ENCODE assay signal across 1 fruit fly cellular context in the genomic region with DNA sequence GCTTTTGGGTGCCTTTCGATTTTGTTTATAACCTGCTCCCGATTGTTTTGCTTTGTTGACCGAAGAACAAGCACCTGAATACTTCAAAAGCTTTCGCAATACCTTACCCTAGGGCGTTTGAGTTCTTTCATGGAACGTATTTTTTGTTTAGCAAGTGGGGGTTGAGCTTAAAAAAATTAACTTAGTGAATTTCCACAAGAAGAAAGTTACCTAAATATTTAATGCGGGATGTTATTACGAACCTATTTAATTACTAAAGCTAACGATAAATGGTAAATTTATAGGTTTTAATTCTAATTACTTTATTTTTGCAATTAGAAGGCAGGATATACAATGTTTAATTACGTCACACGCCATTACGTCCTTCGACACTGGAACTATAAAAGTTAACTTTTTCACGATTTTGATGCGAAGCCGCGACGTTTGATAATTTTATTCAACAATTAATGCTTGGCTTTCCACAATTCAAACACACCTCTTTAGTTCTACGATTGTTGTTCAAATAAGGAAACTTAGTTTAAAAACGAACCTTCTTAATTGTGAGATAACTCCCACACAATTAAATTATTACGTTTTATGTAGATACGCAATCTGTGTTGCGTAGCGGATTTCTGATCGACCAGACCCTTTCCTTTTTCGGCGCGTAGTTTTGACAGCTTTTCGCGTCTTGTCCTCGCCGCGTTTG.
TF ChIP-seq lines count a peak whose summit lies in the region.

No protein-coding gene starts in this region.

TF ChIP-seq in whole organism, embryonic, 481 proteins besides CTCF, POLR2A, EP300 and RAD21 (continued from another document and continues in another):
- TF ChIP-seq tin (GFP tag; optimal IDR thresholded peaks at IDR 0.05; lab: Kevin White, UChicago): no peak
- TF ChIP-seq CG30431 (GFP tag; optimal IDR thresholded peaks at IDR 0.05; lab: Kevin White, UChicago): no peak
- no peak for TF ChIP-seq ase (GFP tag; IDR thresholded peaks at IDR 0.05; lab: Robert Waterston, UW)
- peak; percentile 44 for TF ChIP-seq CG1233 (GFP tag; optimal IDR thresholded peaks at IDR 0.05; lab: Kevin White, UChicago)
- TF ChIP-seq cg (GFP tag; optimal IDR thresholded peaks at IDR 0.05; lab: Kevin White, UChicago): no peak
- TF ChIP-seq lilli (GFP tag; optimal IDR thresholded peaks at IDR 0.05; lab: Kevin White, UChicago): peak; percentile 53
- peak; percentile 34 for TF ChIP-seq lmd (GFP tag; IDR thresholded peaks at IDR 0.05; lab: Robert Waterston, UW)
- TF ChIP-seq dpn (GFP tag; optimal IDR thresholded peaks at IDR 0.05; lab: Kevin White, UChicago): peak; percentile 16 to 47
- no peak for TF ChIP-seq Fer1 (GFP tag; optimal IDR thresholded peaks at IDR 0.05; lab: Kevin White, UChicago)
- no peak for TF ChIP-seq CG10321 (GFP tag; IDR thresholded peaks at IDR 0.05; lab: Robert Waterston, UW)
- TF ChIP-seq Oaz (GFP tag; IDR thresholded peaks at IDR 0.05; lab: Robert Waterston, UW): no peak
- TF ChIP-seq CG9215 (GFP tag; IDR thresholded peaks at IDR 0.05; lab: Robert Waterston, UW): peak; percentile 36; the same call in 1 of the 2 replicates
- peak; percentile 35 for TF ChIP-seq mam (GFP tag; optimal IDR thresholded peaks at IDR 0.05; lab: Kevin White, UChicago)
- no peak; the same call in 1 of the 2 replicates for TF ChIP-seq CG31441 (GFP tag; IDR thresholded peaks at IDR 0.05; lab: Robert Waterston, UW)
- peak; percentile 23 for TF ChIP-seq CG7928 (GFP tag; optimal IDR thresholded peaks at IDR 0.05; lab: Kevin White, UChicago)
- peak; percentile 16 for TF ChIP-seq fu2 (GFP tag; optimal IDR thresholded peaks at IDR 0.05; lab: Kevin White, UChicago)
- no peak for TF ChIP-seq tll (GFP tag; optimal IDR thresholded peaks at IDR 0.05; lab: Kevin White, UChicago)
- no peak for TF ChIP-seq crp (GFP tag; optimal IDR thresholded peaks at IDR 0.05; lab: Kevin White, UChicago)
- TF ChIP-seq gcm2 (GFP tag; optimal IDR thresholded peaks at IDR 0.05; lab: Kevin White, UChicago): no peak
- peak; percentile 67 for TF ChIP-seq Med (GFP tag; lab: Kevin White, UChicago)
- no peak for TF ChIP-seq yki (optimal IDR thresholded peaks at IDR 0.05; lab: Kevin White, UChicago)
- TF ChIP-seq ERR (GFP tag; optimal IDR thresholded peaks at IDR 0.05; lab: Kevin White, UChicago): no peak
- TF ChIP-seq her (GFP tag; optimal IDR thresholded peaks at IDR 0.05; lab: Kevin White, UChicago): no peak
- no peak for TF ChIP-seq Optix (GFP tag; IDR thresholded peaks at IDR 0.05; lab: Robert Waterston, UW)
- no peak for TF ChIP-seq CG4328 (GFP tag; optimal IDR thresholded peaks at IDR 0.05; lab: Kevin White, UChicago)
- TF ChIP-seq hb (GFP tag; IDR thresholded peaks at IDR 0.05; lab: Robert Waterston, UW; ENCODE audit: partially characterized antibody): no peak
- TF ChIP-seq disco-r (GFP tag; optimal IDR thresholded peaks at IDR 0.05; lab: Kevin White, UChicago): no peak
- no peak for TF ChIP-seq CG13123 (GFP tag; optimal IDR thresholded peaks at IDR 0.05; lab: Kevin White, UChicago)
- TF ChIP-seq fd3F (GFP tag; optimal IDR thresholded peaks at IDR 0.05; lab: Kevin White, UChicago): no peak
- TF ChIP-seq CG11398 (GFP tag; optimal IDR thresholded peaks at IDR 0.05; lab: Kevin White, UChicago): no peak
- no peak for TF ChIP-seq prd (optimal IDR thresholded peaks at IDR 0.05; lab: Kevin White, UChicago)
- TF ChIP-seq prd (GFP tag; IDR thresholded peaks at IDR 0.05; lab: Robert Waterston, UW): peak; percentile 25; the same call in 2 of the 3 replicates
- TF ChIP-seq slp2 (GFP tag; optimal IDR thresholded peaks at IDR 0.05; lab: Kevin White, UChicago): no peak
- no peak for TF ChIP-seq CG33213 (GFP tag; optimal IDR thresholded peaks at IDR 0.05; lab: Kevin White, UChicago)
- TF ChIP-seq tna (GFP tag; IDR thresholded peaks at IDR 0.05; lab: Robert Waterston, UW; ENCODE audit: partially characterized antibody): no peak
- no peak for TF ChIP-seq CG3838 (GFP tag; optimal IDR thresholded peaks at IDR 0.05; lab: Kevin White, UChicago)
- peak; percentile 12 for TF ChIP-seq jumu (GFP tag; optimal IDR thresholded peaks at IDR 0.05; lab: Kevin White, UChicago)
- TF ChIP-seq nom (GFP tag; optimal IDR thresholded peaks at IDR 0.05; lab: Kevin White, UChicago): no peak
- TF ChIP-seq CG10959 (GFP tag; IDR thresholded peaks at IDR 0.05; lab: Robert Waterston, UW): no peak
- TF ChIP-seq B-H2 (GFP tag; optimal IDR thresholded peaks at IDR 0.05; lab: Kevin White, UChicago): no peak
- TF ChIP-seq CG2120 (GFP tag; optimal IDR thresholded peaks at IDR 0.05; lab: Kevin White, UChicago): peak; percentile 74
- TF ChIP-seq TFAM (GFP tag; optimal IDR thresholded peaks at IDR 0.05; lab: Kevin White, UChicago): no peak
- peak; percentile 13 for TF ChIP-seq CG3995 (GFP tag; optimal IDR thresholded peaks at IDR 0.05; lab: Kevin White, UChicago)
- TF ChIP-seq NC2β (GFP tag; optimal IDR thresholded peaks at IDR 0.05; lab: Kevin White, UChicago): no peak
- no peak for TF ChIP-seq Vsx1 (GFP tag; optimal IDR thresholded peaks at IDR 0.05; lab: Kevin White, UChicago)
- no peak for TF ChIP-seq HmgZ (tag; optimal IDR thresholded peaks at IDR 0.05; lab: Kevin White, UChicago)
- TF ChIP-seq CG17568 (GFP tag; optimal IDR thresholded peaks at IDR 0.05; lab: Kevin White, UChicago): no peak
- no peak for TF ChIP-seq CG14710 (tag; optimal IDR thresholded peaks at IDR 0.05; lab: Kevin White, UChicago)
- TF ChIP-seq MESR4 (GFP tag; optimal IDR thresholded peaks at IDR 0.05; lab: Kevin White, UChicago): no peak
- no peak for TF ChIP-seq Mad (GFP tag; optimal IDR thresholded peaks at IDR 0.05; lab: Kevin White, UChicago)
- no peak for TF ChIP-seq Ptx1 (GFP tag; IDR thresholded peaks at IDR 0.05; lab: Robert Waterston, UW)
- TF ChIP-seq ara (GFP tag; IDR thresholded peaks at IDR 0.05; lab: Robert Waterston, UW): no peak
- TF ChIP-seq repo (GFP tag; optimal IDR thresholded peaks at IDR 0.05; lab: Kevin White, UChicago): no peak
- no peak for TF ChIP-seq lbe (GFP tag; optimal IDR thresholded peaks at IDR 0.05; lab: Kevin White, UChicago)
- no peak for TF ChIP-seq CG8478 (optimal IDR thresholded peaks at IDR 0.05; lab: Kevin White, UChicago)
- no peak for TF ChIP-seq CG4282 (GFP tag; optimal IDR thresholded peaks at IDR 0.05; lab: Kevin White, UChicago)
- TF ChIP-seq CG30403 (GFP tag; optimal IDR thresholded peaks at IDR 0.05; lab: Kevin White, UChicago): peak; percentile 69
- TF ChIP-seq Atf-2 (GFP tag; optimal IDR thresholded peaks at IDR 0.05; lab: Kevin White, UChicago): peak; percentile 21
- no peak for TF ChIP-seq CG6272 (GFP tag; IDR thresholded peaks at IDR 0.05; lab: Robert Waterston, UW)
- no peak for TF ChIP-seq Six4 (GFP tag; optimal IDR thresholded peaks at IDR 0.05; lab: Kevin White, UChicago)
- no peak for TF ChIP-seq tio (GFP tag; optimal IDR thresholded peaks at IDR 0.05; lab: Kevin White, UChicago)
- no peak for TF ChIP-seq E2f2 (GFP tag; IDR thresholded peaks at IDR 0.05; lab: Robert Waterston, UW)
- TF ChIP-seq CG18599 (GFP tag; optimal IDR thresholded peaks at IDR 0.05; lab: Kevin White, UChicago): peak; percentile 56
- TF ChIP-seq p53 (GFP tag; optimal IDR thresholded peaks at IDR 0.05; lab: Kevin White, UChicago): no peak
- no peak for TF ChIP-seq Hand (GFP tag; optimal IDR thresholded peaks at IDR 0.05; lab: Kevin White, UChicago)
- TF ChIP-seq CG6654 (GFP tag; optimal IDR thresholded peaks at IDR 0.05; lab: Kevin White, UChicago): peak; percentile 25
- TF ChIP-seq Spps (tag; optimal IDR thresholded peaks at IDR 0.05; lab: Kevin White, UChicago): no peak
- no peak for TF ChIP-seq CG3407 (GFP tag; optimal IDR thresholded peaks at IDR 0.05; lab: Kevin White, UChicago)
- 0 out of 3 replicates have a peak, but pooled peaks have one; percentile 23 for TF ChIP-seq zfh1 (GFP tag; IDR thresholded peaks at IDR 0.05; lab: Robert Waterston, UW)
- TF ChIP-seq so (GFP tag; IDR thresholded peaks at IDR 0.05; lab: Robert Waterston, UW): no peak
- TF ChIP-seq gcm (GFP tag; optimal IDR thresholded peaks at IDR 0.05; lab: Kevin White, UChicago): no peak
- no peak for TF ChIP-seq Myb (GFP tag; optimal IDR thresholded peaks at IDR 0.05; lab: Kevin White, UChicago)
- no peak for TF ChIP-seq CG14050 (GFP tag; IDR thresholded peaks at IDR 0.05; lab: Robert Waterston, UW)
- no peak for TF ChIP-seq CG17186 (GFP tag; optimal IDR thresholded peaks at IDR 0.05; lab: Kevin White, UChicago)
- peak; percentile 16 for TF ChIP-seq crc (GFP tag; optimal IDR thresholded peaks at IDR 0.05; lab: Kevin White, UChicago)
- TF ChIP-seq luna (GFP tag; optimal IDR thresholded peaks at IDR 0.05; lab: Kevin White, UChicago): no peak
- TF ChIP-seq Oli (tag; optimal IDR thresholded peaks at IDR 0.05; lab: Kevin White, UChicago): no peak
- no peak for TF ChIP-seq pnt (GFP tag; optimal IDR thresholded peaks at IDR 0.05; lab: Kevin White, UChicago)
- TF ChIP-seq CG6765 (GFP tag; optimal IDR thresholded peaks at IDR 0.05; lab: Kevin White, UChicago): no peak
- peak; percentile 67 for TF ChIP-seq CG3281 (GFP tag; optimal IDR thresholded peaks at IDR 0.05; lab: Kevin White, UChicago)
- no peak for TF ChIP-seq corto (GFP tag; optimal IDR thresholded peaks at IDR 0.05; lab: Kevin White, UChicago)
- TF ChIP-seq Blimp-1 (GFP tag; optimal IDR thresholded peaks at IDR 0.05; lab: Kevin White, UChicago): no peak
- TF ChIP-seq Ssrp (tag; optimal IDR thresholded peaks at IDR 0.05; lab: Kevin White, UChicago): no peak
- TF ChIP-seq CG12071 (GFP tag; optimal IDR thresholded peaks at IDR 0.05; lab: Kevin White, UChicago): no peak
- no peak for TF ChIP-seq gfzf (GFP tag; optimal IDR thresholded peaks at IDR 0.05; lab: Kevin White, UChicago)
- no peak for TF ChIP-seq ap (GFP tag; IDR thresholded peaks at IDR 0.05; lab: Robert Waterston, UW)
- TF ChIP-seq psq (GFP tag; optimal IDR thresholded peaks at IDR 0.05; lab: Kevin White, UChicago): no peak
- TF ChIP-seq CG7745 (tag; optimal IDR thresholded peaks at IDR 0.05; lab: Kevin White, UChicago): no peak
- TF ChIP-seq CG32532 (GFP tag; IDR thresholded peaks at IDR 0.05; lab: Robert Waterston, UW): peak; percentile 71
- TF ChIP-seq Doc2 (GFP tag; IDR thresholded peaks at IDR 0.05; lab: Robert Waterston, UW): no peak
- no peak for TF ChIP-seq esg (GFP tag; conservative IDR thresholded peaks at IDR 0.05; lab: Robert Waterston, UW)
- peak; percentile 52 for TF ChIP-seq pum (GFP tag; optimal IDR thresholded peaks at IDR 0.05; lab: Kevin White, UChicago)
- no peak for TF ChIP-seq Sox102F (GFP tag; optimal IDR thresholded peaks at IDR 0.05; lab: Kevin White, UChicago)
- no peak for TF ChIP-seq CG15601 (tag; optimal IDR thresholded peaks at IDR 0.05; lab: Kevin White, UChicago)
- TF ChIP-seq BtbVII (GFP tag; optimal IDR thresholded peaks at IDR 0.05; lab: Kevin White, UChicago): peak; percentile 36
- no peak for TF ChIP-seq dm (GFP tag; optimal IDR thresholded peaks at IDR 0.05; lab: Kevin White, UChicago)
- no peak for TF ChIP-seq BEAF-32 (GFP tag; optimal IDR thresholded peaks at IDR 0.05; lab: Kevin White, UChicago)
- TF ChIP-seq abd-A (tag; optimal IDR thresholded peaks at IDR 0.05; lab: Kevin White, UChicago): no peak
- no peak for TF ChIP-seq dati (GFP tag; IDR thresholded peaks at IDR 0.05; lab: Robert Waterston, UW)
- TF ChIP-seq CG6683 (GFP tag; optimal IDR thresholded peaks at IDR 0.05; lab: Kevin White, UChicago): no peak
- TF ChIP-seq ATbp (GFP tag; optimal IDR thresholded peaks at IDR 0.05; lab: Kevin White, UChicago): no peak
- no peak for TF ChIP-seq HLH4C (GFP tag; IDR thresholded peaks at IDR 0.05; lab: Robert Waterston, UW; ENCODE audit: partially characterized antibody)
- peak; percentile 89 for TF ChIP-seq CG9437 (GFP tag; optimal IDR thresholded peaks at IDR 0.05; lab: Kevin White, UChicago)
- TF ChIP-seq slou (GFP tag; optimal IDR thresholded peaks at IDR 0.05; lab: Kevin White, UChicago): peak; percentile 22
- peak; percentile 16 for TF ChIP-seq HHEX (GFP tag; optimal IDR thresholded peaks at IDR 0.05; lab: Kevin White, UChicago)
- TF ChIP-seq CG6689 (GFP tag; IDR thresholded peaks at IDR 0.05; lab: Robert Waterston, UW): no peak
- peak; percentile 37 for TF ChIP-seq D19A (tag; optimal IDR thresholded peaks at IDR 0.05; lab: Kevin White, UChicago)
- peak; percentile 47 for TF ChIP-seq CoRest (tag; optimal IDR thresholded peaks at IDR 0.05; lab: Kevin White, UChicago)
- no peak for TF ChIP-seq insv (GFP tag; optimal IDR thresholded peaks at IDR 0.05; lab: Kevin White, UChicago)
- TF ChIP-seq toy (GFP tag; IDR thresholded peaks at IDR 0.05; lab: Robert Waterston, UW): no peak
- peak; percentile 74 for TF ChIP-seq NFAT (GFP tag; IDR thresholded peaks at IDR 0.05; lab: Robert Waterston, UW)
- no peak for TF ChIP-seq Lpt (GFP tag; optimal IDR thresholded peaks at IDR 0.05; lab: Kevin White, UChicago)
- TF ChIP-seq sim (GFP tag; IDR thresholded peaks at IDR 0.05; lab: Robert Waterston, UW): no peak
- TF ChIP-seq Dbx (GFP tag; IDR thresholded peaks at IDR 0.05; lab: Robert Waterston, UW): peak; percentile 28; the same call in 1 of the 3 replicates
- peak; percentile 42 for TF ChIP-seq CG11504 (tag; optimal IDR thresholded peaks at IDR 0.05; lab: Kevin White, UChicago)
- no peak for TF ChIP-seq Abd-B (GFP tag; optimal IDR thresholded peaks at IDR 0.05; lab: Kevin White, UChicago)
- no peak for TF ChIP-seq jigr1 (GFP tag; IDR thresholded peaks at IDR 0.05; lab: Robert Waterston, UW)
- no peak for TF ChIP-seq unpg (GFP tag; optimal IDR thresholded peaks at IDR 0.05; lab: Kevin White, UChicago)
- TF ChIP-seq zf30C (GFP tag; optimal IDR thresholded peaks at IDR 0.05; lab: Kevin White, UChicago): no peak
- TF ChIP-seq bigmax (GFP tag; optimal IDR thresholded peaks at IDR 0.05; lab: Kevin White, UChicago): no peak
- no peak for TF ChIP-seq CG15696 (tag; optimal IDR thresholded peaks at IDR 0.05; lab: Kevin White, UChicago)
- TF ChIP-seq CG11695 (GFP tag; IDR thresholded peaks at IDR 0.05; lab: Robert Waterston, UW): 0 out of 3 replicates have a peak, but pooled peaks have one; percentile 38
- no peak for TF ChIP-seq bab2 (GFP tag; optimal IDR thresholded peaks at IDR 0.05; lab: Kevin White, UChicago)
- peak; percentile 31; the same call in 1 of the 2 replicates for TF ChIP-seq CG11696 (GFP tag; IDR thresholded peaks at IDR 0.05; lab: Robert Waterston, UW)
- no peak for TF ChIP-seq Doc3 (GFP tag; IDR thresholded peaks at IDR 0.05; lab: Robert Waterston, UW; ENCODE audit: partially characterized antibody)
- TF ChIP-seq CG31224 (GFP tag; IDR thresholded peaks at IDR 0.05; lab: Robert Waterston, UW): peak; percentile 27; the same call in 1 of the 2 replicates
- peak; percentile 58 for TF ChIP-seq zfh2 (GFP tag; optimal IDR thresholded peaks at IDR 0.05; lab: Kevin White, UChicago)
- no peak for TF ChIP-seq Scr (GFP tag; IDR thresholded peaks at IDR 0.05; lab: Robert Waterston, UW; ENCODE audit: partially characterized antibody)
- no peak for TF ChIP-seq sqz (GFP tag; optimal IDR thresholded peaks at IDR 0.05; lab: Kevin White, UChicago)
